Fruit fly (Drosophila melanogaster): ENCODE measurements around the gene CG34174.

Gene CG34174

DNA sequence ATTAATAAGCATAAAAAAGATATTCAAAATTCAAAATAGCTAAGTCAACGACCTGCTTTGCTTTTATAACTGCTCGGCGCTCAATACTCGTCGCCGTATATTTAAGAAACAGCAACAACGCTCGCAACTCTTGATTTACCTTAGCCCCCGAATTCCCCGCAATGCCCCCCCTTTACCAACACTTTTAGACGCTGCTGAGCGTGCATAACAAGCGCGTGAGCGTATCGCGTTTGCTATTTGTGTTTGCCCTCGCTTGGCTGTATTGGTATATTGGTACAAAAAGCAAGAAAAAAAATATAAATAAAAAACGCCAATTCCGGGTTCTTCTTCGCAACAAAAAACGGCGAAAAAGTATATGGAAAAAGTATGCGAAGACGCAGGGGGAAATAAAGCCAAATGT lies 48.2 kb upstream of the CG34174 start (continued):
- no peak for TF ChIP-seq CG12155 (GFP tag; optimal IDR thresholded peaks at IDR 0.05)
- no peak for TF ChIP-seq CG6813 (GFP tag; optimal IDR thresholded peaks at IDR 0.05)
- no peak for TF ChIP-seq phol (tag; optimal IDR thresholded peaks at IDR 0.05)
- TF ChIP-seq MBD-R2 (GFP tag; IDR thresholded peaks at IDR 0.05) = no peak
- no peak for TF ChIP-seq HmgZ (tag; optimal IDR thresholded peaks at IDR 0.05)
- peak; percentile 1 for TF ChIP-seq CG8924 (tag; optimal IDR thresholded peaks at IDR 0.05)
- TF ChIP-seq bowl (GFP tag; IDR thresholded peaks at IDR 0.05) = no peak
- TF ChIP-seq CG14860 (GFP tag; IDR thresholded peaks at IDR 0.05; ENCODE audit: partially characterized antibody) = no peak
- TF ChIP-seq Ptx1 (GFP tag; IDR thresholded peaks at IDR 0.05) = no peak
- no peak for TF ChIP-seq Elba2 (GFP tag; optimal IDR thresholded peaks at IDR 0.05)
- no peak for TF ChIP-seq ham (GFP tag; IDR thresholded peaks at IDR 0.05)
- no peak for TF ChIP-seq NC2β (GFP tag; optimal IDR thresholded peaks at IDR 0.05)
- no peak for TF ChIP-seq sc (optimal IDR thresholded peaks at IDR 0.05)
- no peak for TF ChIP-seq sc (GFP tag; optimal IDR thresholded peaks at IDR 0.05)
- peak in 1 of 2 experiments; percentile 2 for TF ChIP-seq bsh (GFP tag; optimal IDR thresholded peaks at IDR 0.05)
- no peak for TF ChIP-seq CG32772 (GFP tag; IDR thresholded peaks at IDR 0.05)
- TF ChIP-seq CG2202 (tag; optimal IDR thresholded peaks at IDR 0.05) = no peak
- no peak for TF ChIP-seq CG9797 (GFP tag; optimal IDR thresholded peaks at IDR 0.05)
- no peak for TF ChIP-seq lmd (GFP tag; IDR thresholded peaks at IDR 0.05)
- TF ChIP-seq hkb (optimal IDR thresholded peaks at IDR 0.05) = no peak
- no peak for TF ChIP-seq hkb (GFP tag; IDR thresholded peaks at IDR 0.05)
- TF ChIP-seq CG4424 (GFP tag; optimal IDR thresholded peaks at IDR 0.05) = no peak
- TF ChIP-seq Camta (GFP tag; optimal IDR thresholded peaks at IDR 0.05) = no peak
- TF ChIP-seq Nf-YC (tag; optimal IDR thresholded peaks at IDR 0.05) = peak; percentile 21
- TF ChIP-seq gsb-n (tag; optimal IDR thresholded peaks at IDR 0.05) = peak; percentile 40
- TF ChIP-seq CG5953 (GFP tag; IDR thresholded peaks at IDR 0.05) = no peak
- peak; percentile 42 for TF ChIP-seq B-H2 (GFP tag; optimal IDR thresholded peaks at IDR 0.05)
- peak; percentile 61 for TF ChIP-seq sqz (GFP tag; optimal IDR thresholded peaks at IDR 0.05)
- TF ChIP-seq Lim3 (GFP tag; IDR thresholded peaks at IDR 0.05) = no peak
- TF ChIP-seq Antp (GFP tag; optimal IDR thresholded peaks at IDR 0.05) = no peak
- TF ChIP-seq Bdp1 (GFP tag; optimal IDR thresholded peaks at IDR 0.05) = no peak
- TF ChIP-seq h (optimal IDR thresholded peaks at IDR 0.05) = no peak
- no peak for TF ChIP-seq salm (tag; optimal IDR thresholded peaks at IDR 0.05)
- no peak for TF ChIP-seq CG9215 (GFP tag; IDR thresholded peaks at IDR 0.05)
- TF ChIP-seq nom (GFP tag; optimal IDR thresholded peaks at IDR 0.05) = no peak
- peak; percentile 13 for TF ChIP-seq exex (tag; optimal IDR thresholded peaks at IDR 0.05)
- 0 out of 2 replicates have a peak, but pooled peaks have one; percentile 61 for TF ChIP-seq rib (GFP tag; IDR thresholded peaks at IDR 0.05)
- TF ChIP-seq Dfd (GFP tag; optimal IDR thresholded peaks at IDR 0.05) = no peak
- peak; percentile 4 for TF ChIP-seq CG13624 (GFP tag; optimal IDR thresholded peaks at IDR 0.05)
- peak; percentile 14 for TF ChIP-seq Meics (GFP tag; optimal IDR thresholded peaks at IDR 0.05)
- TF ChIP-seq Dek (tag; optimal IDR thresholded peaks at IDR 0.05) = no peak
- TF ChIP-seq TFAM (GFP tag; optimal IDR thresholded peaks at IDR 0.05) = no peak
- TF ChIP-seq CG13296 (GFP tag; optimal IDR thresholded peaks at IDR 0.05) = no peak
- no peak for TF ChIP-seq seq (GFP tag; IDR thresholded peaks at IDR 0.05)
- TF ChIP-seq Trl (optimal IDR thresholded peaks at IDR 0.05) = peak in 1 of 2 experiments; percentile 15
- no peak for TF ChIP-seq Trl (GFP tag; optimal IDR thresholded peaks at IDR 0.05)
- no peak for TF ChIP-seq CG8944 (GFP tag; optimal IDR thresholded peaks at IDR 0.05)
- TF ChIP-seq CG7372 (GFP tag; IDR thresholded peaks at IDR 0.05) = no peak
- no peak for TF ChIP-seq CG8290 (GFP tag; optimal IDR thresholded peaks at IDR 0.05)
- TF ChIP-seq CG8290 (tag; optimal IDR thresholded peaks at IDR 0.05) = peak in 1 of 2 experiments; percentile 9
- TF ChIP-seq CG14441 (GFP tag; IDR thresholded peaks at IDR 0.05) = peak; percentile 21; the same call in 1 of the 2 replicates
- TF ChIP-seq Hsf (GFP tag; optimal IDR thresholded peaks at IDR 0.05) = no peak
- no peak for TF ChIP-seq unc-4 (GFP tag; IDR thresholded peaks at IDR 0.05; ENCODE audit: partially characterized antibody)
- TF ChIP-seq CG8089 (GFP tag; optimal IDR thresholded peaks at IDR 0.05) = no peak
- no peak for TF ChIP-seq yki (optimal IDR thresholded peaks at IDR 0.05)

All from whole organism, embryonic.